Fruit fly (Drosophila melanogaster) whole organism, wandering third instar larva: Measurements from ENCODE around the gene tll.

Source experiments
- CG32264 ChIP-seq: fragments of 200-800 bp; sonication (Bioruptor generic); optimal IDR thresholded peaks from 2 replicates; lab custom pipeline; 2016; ENCODE audit warnings: missing biosample characterization, missing genetic modification characterization
- Dfd ChIP-seq: fragments of >200 bp; optimal IDR thresholded peaks from 2 replicates; lab custom pipeline; 2017; ENCODE audit warnings: missing biosample characterization, missing genetic modification characterization
- Jra ChIP-seq: sonication (Bioruptor generic); optimal IDR thresholded peaks from 2 replicates; lab custom pipeline; 2016; ENCODE audit warnings: missing biosample characterization, missing genetic modification characterization
- dsf ChIP-seq: sonication (Bioruptor generic); optimal IDR thresholded peaks from 2 replicates; lab custom pipeline; 2016; ENCODE audit warnings: missing biosample characterization, missing genetic modification characterization, borderline replicate concordance
- lola ChIP-seq: fragments of >200 bp; optimal IDR thresholded peaks from 2 replicates; lab custom pipeline; 2017; ENCODE audit warnings: missing biosample characterization, missing genetic modification characterization

dm6 chr3R:30827544-30827943, 24.6 kb upstream of the tll start, which contains the start of gene CG15544:
- TF ChIP-seq Dfd, result no peak
- no peak for TF ChIP-seq CG32264 (GFP tag; lab: Kevin White, UChicago)
- TF ChIP-seq dsf (GFP tag; lab: Kevin White, UChicago), result no peak
- TF ChIP-seq lola (GFP tag; lab: Kevin White, UChicago), result no peak
- TF ChIP-seq Jra (GFP tag; lab: Kevin White, UChicago), result no peak
